Fruit fly (Drosophila melanogaster) whole organism, embryonic: ENCODE data around the gene mbt.

ENCODE experiments used
- Aef1 ChIP-seq: fragments of 200-800 bp; sonication (Bioruptor generic); IDR thresholded peaks from 3 replicates; pipeline ENCODE4 v1.3.6; 2022; ENCODE audit warnings: missing biosample characterization, missing genetic modification characterization
- B-H1 ChIP-seq: fragments of 200-800 bp; sonication (Bioruptor generic); IDR thresholded peaks from 3 replicates; pipeline ENCODE4 v1.3.6; 2022; ENCODE audit warnings: missing biosample characterization, missing genetic modification characterization
- CG1233 ChIP-seq: fragments of 200-800 bp; sonication (Bioruptor generic); optimal IDR thresholded peaks from 4 replicates; lab custom pipeline; 2018; ENCODE audit warnings: missing biosample characterization, mild to moderate bottlenecking, missing genetic modification characterization
- CG15011 ChIP-seq: fragments of 200-800 bp; sonication (Bioruptor generic); optimal IDR thresholded peaks from 3 replicates; lab custom pipeline; 2018; ENCODE audit warnings: missing biosample characterization, mild to moderate bottlenecking, missing genetic modification characterization
- CG15601 ChIP-seq: fragments of 200-800 bp; sonication (Bioruptor generic); optimal IDR thresholded peaks from 3 replicates; lab custom pipeline; 2019; ENCODE audit warnings: missing biosample characterization, mild to moderate bottlenecking, missing genetic modification characterization, moderate library complexity
- CG1602 ChIP-seq: fragments of 200-800 bp; sonication (Bioruptor generic); optimal IDR thresholded peaks from 3 replicates; lab custom pipeline; 2016; ENCODE audit warnings: missing biosample characterization, missing genetic modification characterization
- CG17361 ChIP-seq: fragments of 200-800 bp; sonication (Bioruptor generic); IDR thresholded peaks from 3 replicates; pipeline ENCODE4 v1.3.6; 2022; ENCODE audit warnings: missing biosample characterization, missing genetic modification characterization
- CG17612 ChIP-seq: fragments of 200-800 bp; sonication (Bioruptor generic); IDR thresholded peaks from 2 replicates; pipeline ENCODE4 v1.3.6; 2022; ENCODE audit warnings: missing biosample characterization, missing genetic modification characterization
- CG1792 ChIP-seq: fragments of 200-800 bp; sonication (Bioruptor generic); optimal IDR thresholded peaks from 2 replicates; lab custom pipeline; 2016; ENCODE audit warnings: missing biosample characterization, missing genetic modification characterization
- CG30403 ChIP-seq: fragments of 200-800 bp; sonication (Bioruptor generic); optimal IDR thresholded peaks from 3 replicates; lab custom pipeline; 2016; ENCODE audit warnings: missing biosample characterization, missing genetic modification characterization
- CG3065 ChIP-seq: fragments of 200-800 bp; sonication (Bioruptor generic); optimal IDR thresholded peaks from 2 replicates; lab custom pipeline; 2016; ENCODE audit warnings: missing biosample characterization, missing genetic modification characterization
- CG4360 ChIP-seq: fragments of 200-800 bp; sonication (Bioruptor generic); IDR thresholded peaks from 2 replicates; pipeline ENCODE4 v1.3.6; 2022; ENCODE audit warnings: missing biosample characterization, missing genetic modification characterization
- CG5180 ChIP-seq: fragments of 200-800 bp; sonication (Bioruptor generic); optimal IDR thresholded peaks from 3 replicates; lab custom pipeline; 2017; ENCODE audit warnings: missing biosample characterization, missing genetic modification characterization, mild to moderate bottlenecking, moderate library complexity, missing genetic modification reagents
- CG6813 ChIP-seq: fragments of 200-800 bp; sonication (Bioruptor generic); optimal IDR thresholded peaks from 2 replicates; lab custom pipeline; 2017; ENCODE audit warnings: missing biosample characterization, missing genetic modification characterization, mild to moderate bottlenecking, moderate library complexity, missing genetic modification reagents
- CG7745 ChIP-seq: fragments of 200-800 bp; sonication (Bioruptor generic); optimal IDR thresholded peaks from 2 replicates; lab custom pipeline; 2018; ENCODE audit warnings: missing biosample characterization, mild to moderate bottlenecking, missing genetic modification characterization, moderate library complexity
- CG7839 ChIP-seq: fragments of 200-800 bp; sonication (Bioruptor generic); optimal IDR thresholded peaks from 3 replicates; lab custom pipeline; 2018; ENCODE audit warnings: missing biosample characterization, mild to moderate bottlenecking, missing genetic modification characterization, moderate library complexity
- CG8281 ChIP-seq: fragments of 200-800 bp; sonication (Bioruptor generic); optimal IDR thresholded peaks from 2 replicates; lab custom pipeline; 2018; ENCODE audit warnings: missing biosample characterization, mild to moderate bottlenecking, missing genetic modification characterization, moderate library complexity
- Dll ChIP-seq: fragments of 200-800 bp; sonication (Bioruptor generic); IDR thresholded peaks from 4 replicates; pipeline ENCODE4 v1.3.6; 2022; ENCODE audit warnings: missing biosample characterization, missing genetic modification characterization; ENCODE audit not compliant: partially characterized antibody
- E2f2 ChIP-seq: fragments of 200-800 bp; sonication (Bioruptor generic); IDR thresholded peaks from 2 replicates; pipeline ENCODE4 v1.3.6; 2022; ENCODE audit warnings: missing biosample characterization, missing genetic modification characterization
- Elba2 ChIP-seq: fragments of 200-800 bp; sonication (Bioruptor generic); optimal IDR thresholded peaks from 3 replicates; lab custom pipeline; 2016; ENCODE audit warnings: missing biosample characterization, missing genetic modification characterization
- Gsc ChIP-seq: fragments of 200-800 bp; sonication (Bioruptor generic); IDR thresholded peaks from 2 replicates; pipeline ENCODE4 v1.3.6; 2022; ENCODE audit warnings: missing biosample characterization, missing genetic modification characterization
- H2.0 ChIP-seq: fragments of 200-800 bp; sonication (Bioruptor generic); IDR thresholded peaks from 2 replicates; pipeline ENCODE4 v1.3.6; 2022; ENCODE audit warnings: missing biosample characterization, missing genetic modification characterization
- Max ChIP-seq: fragments of 200-800 bp; sonication (Bioruptor generic); optimal IDR thresholded peaks from 2 replicates; lab custom pipeline; 2016; ENCODE audit warnings: missing biosample characterization, mild to moderate bottlenecking, missing genetic modification characterization
- Meics ChIP-seq: fragments of 200-800 bp; sonication (Bioruptor generic); optimal IDR thresholded peaks from 2 replicates; lab custom pipeline; 2017; ENCODE audit warnings: missing biosample characterization, mild to moderate bottlenecking, missing genetic modification characterization
- NC2α ChIP-seq: fragments of 200-800 bp; sonication (Bioruptor generic); optimal IDR thresholded peaks from 2 replicates; lab custom pipeline; 2016; ENCODE audit warnings: missing biosample characterization, missing genetic modification characterization
- Poxn ChIP-seq: fragments of 200-800 bp; sonication (Bioruptor generic); IDR thresholded peaks from 2 replicates; pipeline ENCODE4 v1.3.6; 2022; ENCODE audit warnings: missing biosample characterization, missing genetic modification characterization
- Trl ChIP-seq, 3 experiments: fragments of >200 bp in 2 of 3; fragments of 200-800 bp in 1 of 3; sonication (Bioruptor generic) in 1 of 3; optimal IDR thresholded peaks; 2 replicates in 1 of 3; 3 replicates in 2 of 3; lab custom pipeline; 2016 to 2017; ENCODE audit warnings: missing biosample characterization in 1 of 3, missing genetic modification characterization in 1 of 3
- abd-A ChIP-seq: fragments of 200-800 bp; sonication (Bioruptor generic); optimal IDR thresholded peaks from 3 replicates; lab custom pipeline; 2019; ENCODE audit warnings: missing biosample characterization, mild to moderate bottlenecking, missing genetic modification characterization, moderate library complexity
- aop ChIP-seq: fragments of 200-800 bp; sonication (Bioruptor generic); IDR thresholded peaks from 2 replicates; pipeline ENCODE4 v1.3.6; 2022; ENCODE audit warnings: missing biosample characterization, missing genetic modification characterization
- bcd ChIP-seq: fragments of 200-800 bp; sonication (Bioruptor generic); optimal IDR thresholded peaks from 2 replicates; lab custom pipeline; 2017; ENCODE audit warnings: missing biosample characterization, mild to moderate bottlenecking, missing genetic modification characterization
- btn ChIP-seq: fragments of 200-800 bp; sonication (Bioruptor generic); optimal IDR thresholded peaks from 2 replicates; lab custom pipeline; 2016; ENCODE audit warnings: missing biosample characterization, missing genetic modification characterization
- cato ChIP-seq: fragments of 200-800 bp; sonication (Bioruptor generic); optimal IDR thresholded peaks from 2 replicates; lab custom pipeline; 2016; ENCODE audit warnings: missing biosample characterization, missing genetic modification characterization, borderline replicate concordance
- dan ChIP-seq: fragments of 200-800 bp; sonication (Bioruptor generic); IDR thresholded peaks from 2 replicates; pipeline ENCODE4 v1.3.6; 2022; ENCODE audit warnings: missing biosample characterization, missing genetic modification characterization
- eve ChIP-seq, 2 experiments: fragments of >200 bp; optimal IDR thresholded peaks; 2 replicates each; lab custom pipeline; 2017; ENCODE audit warnings: missing biosample characterization in 2 of 2, missing genetic modification characterization in 2 of 2
- fd3F ChIP-seq: fragments of 200-800 bp; sonication (Bioruptor generic); optimal IDR thresholded peaks from 2 replicates; lab custom pipeline; 2018; ENCODE audit warnings: missing biosample characterization, mild to moderate bottlenecking, missing genetic modification characterization, moderate library complexity
- gem ChIP-seq: fragments of 200-800 bp; sonication (Bioruptor generic); optimal IDR thresholded peaks from 2 replicates; lab custom pipeline; 2019; ENCODE audit warnings: missing biosample characterization, mild to moderate bottlenecking, missing genetic modification characterization, moderate library complexity
- gsb ChIP-seq: fragments of 200-800 bp; sonication (Bioruptor generic); IDR thresholded peaks from 2 replicates; pipeline ENCODE4 v1.3.6; 2022; ENCODE audit warnings: missing biosample characterization, missing genetic modification characterization
- kay ChIP-seq: fragments of 200-800 bp; sonication (Bioruptor generic); optimal IDR thresholded peaks from 2 replicates; lab custom pipeline; 2016; ENCODE audit warnings: missing biosample characterization, missing genetic modification characterization
- lbe ChIP-seq: fragments of 200-800 bp; sonication (Bioruptor generic); optimal IDR thresholded peaks from 2 replicates; lab custom pipeline; 2016; ENCODE audit warnings: missing biosample characterization, mild to moderate bottlenecking, missing genetic modification characterization
- lola ChIP-seq, 3 experiments: fragments of >200 bp in 2 of 3; fragments of 200-800 bp in 1 of 3; sonication (Bioruptor generic) in 1 of 3; optimal IDR thresholded peaks; 2 replicates each; lab custom pipeline; 2017 to 2019; ENCODE audit warnings: missing biosample characterization in 3 of 3, missing genetic modification characterization in 3 of 3, mild to moderate bottlenecking in 1 of 3, moderate library complexity in 1 of 3
- nerfin-2 ChIP-seq: fragments of 200-800 bp; sonication (Bioruptor generic); IDR thresholded peaks from 2 replicates; pipeline ENCODE4 v1.3.6; 2022; ENCODE audit warnings: missing biosample characterization, missing genetic modification characterization; ENCODE audit not compliant: partially characterized antibody
- prd ChIP-seq, 3 experiments: fragments of >200 bp in 2 of 3; fragments of 200-800 bp in 1 of 3; sonication (Bioruptor generic) in 1 of 3; optimal IDR thresholded peaks in 2 of 3; IDR thresholded peaks in 1 of 3; 2 replicates in 2 of 3; 3 replicates in 1 of 3; pipeline versions ENCODE4 v1.3.6 to Lab custom; 2017 to 2022; ENCODE audit warnings: missing biosample characterization in 1 of 3, missing genetic modification characterization in 1 of 3
- sim ChIP-seq: fragments of 200-800 bp; sonication (Bioruptor generic); IDR thresholded peaks from 2 replicates; pipeline ENCODE4 v1.3.6; 2022; ENCODE audit warnings: missing biosample characterization, missing genetic modification characterization
- stc ChIP-seq: fragments of 200-800 bp; sonication (Bioruptor generic); IDR thresholded peaks from 2 replicates; pipeline ENCODE4 v1.3.6; 2022; ENCODE audit warnings: missing biosample characterization, missing genetic modification characterization
- yki ChIP-seq: fragments of >200 bp; optimal IDR thresholded peaks from 3 replicates; lab custom pipeline; 2018
- zf30C ChIP-seq: fragments of 200-800 bp; sonication (Bioruptor generic); optimal IDR thresholded peaks from 3 replicates; lab custom pipeline; 2018; ENCODE audit warnings: missing biosample characterization, mild to moderate bottlenecking, missing genetic modification characterization
- zfh2 ChIP-seq: fragments of 200-800 bp; sonication (Bioruptor generic); optimal IDR thresholded peaks from 2 replicates; lab custom pipeline; 2016; ENCODE audit warnings: missing biosample characterization, missing genetic modification characterization

Gene mbt

DNA sequence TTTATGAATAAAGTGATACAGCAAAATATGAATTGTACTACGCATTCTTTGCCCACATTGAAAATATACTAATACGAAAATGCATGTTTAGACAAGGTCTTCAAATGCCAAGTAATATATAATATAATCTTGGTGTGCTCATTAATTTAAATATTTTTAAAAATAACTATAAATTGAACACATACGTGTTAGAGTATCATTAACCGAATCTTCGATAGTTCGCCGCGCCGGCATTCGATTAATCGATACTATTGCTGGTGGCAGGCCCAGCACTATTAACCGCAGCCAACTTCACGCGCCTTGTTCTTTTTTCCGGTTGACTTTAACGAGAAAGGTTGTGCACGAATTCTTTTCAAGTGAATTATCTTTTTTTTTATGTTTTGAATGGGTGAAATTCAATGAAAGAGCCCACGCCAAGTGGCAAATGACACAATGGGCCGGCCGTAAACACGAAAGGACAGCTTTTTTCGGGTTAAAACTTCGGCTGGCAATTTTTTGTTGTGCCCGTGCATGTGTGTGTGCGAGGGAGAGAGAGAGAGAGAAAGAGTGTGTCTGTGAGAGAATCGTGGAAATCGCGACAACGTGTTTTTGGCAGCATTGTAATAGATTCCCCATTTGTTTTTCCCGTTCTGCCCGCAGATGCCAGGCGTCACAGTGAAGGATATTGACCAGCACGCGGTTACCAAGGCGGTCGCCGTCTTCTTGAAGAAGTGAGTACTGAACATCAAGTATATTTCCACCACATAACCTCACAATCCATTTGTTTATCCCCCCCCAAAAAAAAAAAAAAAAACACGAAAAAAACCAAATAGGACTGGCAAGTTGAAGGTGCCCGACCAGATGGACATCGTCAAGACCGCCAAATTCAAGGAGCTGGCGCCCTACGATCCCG, 27.4 kb downstream of the mbt start, which contains the start of gene RpS19a (continued):
- TF ChIP-seq zfh2 (GFP tag; lab: Kevin White, UChicago) (peak; percentile 23), kay (GFP tag; lab: Kevin White, UChicago) (no peak), NC2α (GFP tag; lab: Kevin White, UChicago) (peak; percentile 9), Gsc (GFP tag; lab: Robert Waterston, UW) (no peak), stc (GFP tag; lab: Robert Waterston, UW) (peak; percentile 64), B-H1 (GFP tag; lab: Robert Waterston, UW) (peak; percentile 48; the same call in 1 of the 3 replicates), gem (peak; percentile 58), Dll (GFP tag; lab: Robert Waterston, UW) (peak; percentile 73; the same call in 2 of the 4 replicates), H2.0 (GFP tag; lab: Robert Waterston, UW) (peak; percentile 61; the same call in 1 of the 2 replicates), Poxn (GFP tag; lab: Robert Waterston, UW) (peak; percentile 15; the same call in 1 of the 2 replicates), sim (GFP tag; lab: Robert Waterston, UW) (peak; percentile 79), lola (GFP tag; optimal IDR thresholded peaks at IDR 0.05; lab: Kevin White, UChicago) (peak in 1 of 3 experiments; percentile 35), CG7839 (tag; lab: Kevin White, UChicago) (peak; percentile 74), CG1792 (GFP tag; lab: Kevin White, UChicago) (no peak), CG17361 (GFP tag; lab: Robert Waterston, UW) (peak; percentile 84), Max (GFP tag; lab: Kevin White, UChicago) (peak; percentile 42), CG5180 (GFP tag; lab: Kevin White, UChicago) (peak; percentile 73), gsb (GFP tag; lab: Robert Waterston, UW) (0 out of 2 replicates have a peak, but pooled peaks have one; percentile 48), cato (no peak), CG1233 (GFP tag; lab: Kevin White, UChicago) (peak; percentile 93), prd (optimal IDR thresholded peaks at IDR 0.05; lab: Kevin White, UChicago) (no peak), prd (GFP tag; IDR thresholded peaks at IDR 0.05; lab: Robert Waterston, UW) (peak; percentile 47; the same call in 2 of the 3 replicates), eve (GFP tag; optimal IDR thresholded peaks at IDR 0.05; lab: Kevin White, UChicago) (no peak), fd3F (GFP tag; lab: Kevin White, UChicago) (peak; percentile 47), CG30403 (GFP tag; lab: Kevin White, UChicago) (peak; percentile 50), CG1602 (GFP tag; lab: Kevin White, UChicago) (no peak), btn (GFP tag; lab: Kevin White, UChicago) (peak; percentile 43), Trl (optimal IDR thresholded peaks at IDR 0.05; lab: Kevin White, UChicago) (peak in 1 of 2 experiments; percentile 56), Trl (GFP tag; optimal IDR thresholded peaks at IDR 0.05; lab: Kevin White, UChicago) (peak; percentile 58), bcd (peak; percentile 82), nerfin-2 (GFP tag; lab: Robert Waterston, UW) (no peak), zf30C (GFP tag; lab: Kevin White, UChicago) (peak; percentile 42), Meics (GFP tag; lab: Kevin White, UChicago) (peak; percentile 89), CG3065 (GFP tag; lab: Kevin White, UChicago) (peak; percentile 36), CG4360 (GFP tag; lab: Robert Waterston, UW) (peak; percentile 33; the same call in 1 of the 2 replicates), Aef1 (GFP tag; lab: Robert Waterston, UW) (peak; percentile 64), yki (no peak), CG15601 (peak; percentile 67), Elba2 (GFP tag; lab: Kevin White, UChicago) (no peak), CG8281 (tag; lab: Kevin White, UChicago) (peak; percentile 39), abd-A (tag; lab: Kevin White, UChicago) (no peak), CG6813 (GFP tag; lab: Kevin White, UChicago) (peak; percentile 88), lbe (GFP tag; lab: Kevin White, UChicago) (peak; percentile 32), CG7745 (tag; lab: Kevin White, UChicago) (peak; percentile 55), CG17612 (GFP tag; lab: Robert Waterston, UW) (peak; percentile 27; the same call in 1 of the 2 replicates), CG15011 (GFP tag; lab: Kevin White, UChicago) (peak; percentile 81), aop (GFP tag; lab: Robert Waterston, UW) (no peak), E2f2 (GFP tag; lab: Robert Waterston, UW) (peak; percentile 58), dan (GFP tag; lab: Robert Waterston, UW) (no peak)
